Worm (Caenorhabditis elegans): ENCODE results near the gene srbc-17.

Gene srbc-17

DNA sequence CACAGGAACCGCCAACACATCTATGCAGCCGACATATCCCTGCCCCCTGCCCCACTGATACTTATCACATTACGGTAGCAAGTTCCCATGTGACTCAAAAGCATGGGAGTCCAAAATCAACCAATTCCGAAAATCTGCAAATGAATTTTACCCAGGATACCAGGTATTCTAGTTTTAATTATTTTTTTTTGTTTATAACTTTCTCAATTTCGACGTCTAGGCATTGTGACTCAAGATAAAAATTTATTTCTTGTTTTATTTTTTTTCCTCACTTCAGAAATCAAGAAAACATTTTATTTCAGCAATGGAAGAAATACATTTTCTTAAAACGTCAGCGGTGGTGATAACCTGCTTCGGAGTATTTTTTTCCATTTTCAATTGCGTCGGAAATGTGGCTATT lies 26.1 kb upstream of the srbc-17 start, which contains the start of gene srbc-24:
srbc-24 (plus strand) TSS at position 301 of the 400 bp plus-strand sequence.
- TF ChIP-seq alr-1 (tag; optimal IDR thresholded peaks at IDR 0.05), result no peak
- TF ChIP-seq unc-62 (GFP tag; optimal IDR thresholded peaks at IDR 0.05), result no peak
- no peak for TF ChIP-seq elt-1 (tag; optimal IDR thresholded peaks at IDR 0.05)
- TF ChIP-seq zag-1 (tag; optimal IDR thresholded peaks at IDR 0.05), result no peak
- no peak for TF ChIP-seq nhr-77 (tag; optimal IDR thresholded peaks at IDR 0.05)
- no peak for TF ChIP-seq nhr-12 (tag; optimal IDR thresholded peaks at IDR 0.05)
- no peak for TF ChIP-seq sma-3 (GFP tag; optimal IDR thresholded peaks at IDR 0.05)
- no peak for TF ChIP-seq R02D3.7 (tag; optimal IDR thresholded peaks at IDR 0.05)
- no peak for TF ChIP-seq snpc-4 (tag; optimal IDR thresholded peaks at IDR 0.05)
- no peak for TF ChIP-seq nhr-25 (tag; optimal IDR thresholded peaks at IDR 0.05)
- no peak for TF ChIP-seq lin-13 (GFP tag; optimal IDR thresholded peaks at IDR 0.05)
- TF ChIP-seq nhr-23 (tag; optimal IDR thresholded peaks at IDR 0.05), result no peak
- TF ChIP-seq Y55F3AM.14 (GFP tag; optimal IDR thresholded peaks at IDR 0.05), result no peak
- TF ChIP-seq mbf-1 (tag; optimal IDR thresholded peaks at IDR 0.05), result no peak

DNA sequence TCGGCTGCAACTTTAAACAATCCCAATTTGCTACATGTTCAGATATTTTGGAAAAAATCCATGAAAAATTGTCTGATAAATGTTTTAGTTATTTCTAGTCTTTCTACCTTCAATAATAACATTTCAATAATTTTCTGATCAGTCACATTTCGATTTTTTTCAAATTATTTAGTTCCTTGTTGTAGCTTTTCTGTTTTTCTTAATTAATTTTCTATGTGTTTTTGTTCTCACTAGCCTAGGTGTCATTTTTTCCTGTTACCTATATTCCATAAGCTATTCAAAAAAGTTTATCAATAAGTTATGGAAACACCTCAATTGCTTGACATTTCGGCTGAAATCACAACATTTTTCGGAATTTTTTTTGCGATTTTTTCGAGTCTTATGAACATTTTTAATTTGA lies 24.2 kb upstream of the srbc-17 start, which contains the start of gene srbc-23:
srbc-23 (plus strand) TSS at position 301 of the 400 bp plus-strand sequence.
- TF ChIP-seq ceh-16 (tag; optimal IDR thresholded peaks at IDR 0.05) (no peak), nhr-6 (tag; optimal IDR thresholded peaks at IDR 0.05) (no peak), crh-2 (tag; optimal IDR thresholded peaks at IDR 0.05) (no peak), lin-39 (tag; optimal IDR thresholded peaks at IDR 0.05) (no peak), lin-11 (tag; optimal IDR thresholded peaks at IDR 0.05) (no peak), nhr-10 (tag; optimal IDR thresholded peaks at IDR 0.05) (no peak), ZK546.5 (tag; optimal IDR thresholded peaks at IDR 0.05) (no peak), ztf-11 (tag; optimal IDR thresholded peaks at IDR 0.05) (no peak), nhr-237 (tag; optimal IDR thresholded peaks at IDR 0.05) (no peak), unc-55 (GFP tag; optimal IDR thresholded peaks at IDR 0.05) (no peak)

DNA sequence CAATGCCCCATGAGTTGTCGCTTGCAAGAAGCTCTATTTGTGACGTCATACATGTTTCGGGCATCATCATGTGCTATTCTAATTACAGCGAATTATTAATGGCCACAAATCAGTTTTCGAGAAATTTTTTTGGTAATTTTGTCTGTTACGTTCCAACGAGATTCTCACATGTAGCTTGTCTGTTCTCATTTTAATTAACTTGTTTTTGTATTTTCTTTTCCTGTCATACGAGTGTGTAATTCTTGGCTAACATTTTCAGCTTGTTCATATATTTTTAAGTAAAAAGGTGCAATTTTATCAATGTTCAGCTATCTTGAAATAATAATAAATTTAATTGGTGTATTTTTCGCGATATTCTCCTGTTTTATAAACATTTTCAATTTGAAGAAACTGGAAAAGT lies 22.3 kb upstream of the srbc-17 start, which contains the start of gene srbc-21:
srbc-21 (plus strand) TSS at position 301 of the 400 bp plus-strand sequence.
- TF ChIP-seq lin-39 (tag; optimal IDR thresholded peaks at IDR 0.05) (no peak), ztf-11 (tag; optimal IDR thresholded peaks at IDR 0.05) (no peak), ztf-4 (tag; optimal IDR thresholded peaks at IDR 0.05) (no peak), egl-27 (tag; optimal IDR thresholded peaks at IDR 0.05) (no peak), skn-1 (tag; optimal IDR thresholded peaks at IDR 0.05) (no peak), mdl-1 (tag; optimal IDR thresholded peaks at IDR 0.05) (no peak), elt-3 (tag; optimal IDR thresholded peaks at IDR 0.05) (no peak), nhr-129 (tag; optimal IDR thresholded peaks at IDR 0.05) (no peak), zag-1 (tag; optimal IDR thresholded peaks at IDR 0.05) (no peak), sem-4 (tag; optimal IDR thresholded peaks at IDR 0.05) (no peak), nhr-11 (tag; optimal IDR thresholded peaks at IDR 0.05) (no peak), nhr-77 (tag; optimal IDR thresholded peaks at IDR 0.05) (no peak), mbf-1 (tag; optimal IDR thresholded peaks at IDR 0.05) (no peak), mab-5 (tag; optimal IDR thresholded peaks at IDR 0.05) (no peak), gmeb-1 (tag; optimal IDR thresholded peaks at IDR 0.05) (no peak), ztf-1 (GFP tag; conservative IDR thresholded peaks at IDR 0.05) (no peak), nhr-12 (tag; optimal IDR thresholded peaks at IDR 0.05) (no peak), fos-1 (tag; optimal IDR thresholded peaks at IDR 0.05) (no peak), sma-3 (GFP tag; optimal IDR thresholded peaks at IDR 0.05) (no peak), nhr-25 (tag; optimal IDR thresholded peaks at IDR 0.05) (no peak)

DNA sequence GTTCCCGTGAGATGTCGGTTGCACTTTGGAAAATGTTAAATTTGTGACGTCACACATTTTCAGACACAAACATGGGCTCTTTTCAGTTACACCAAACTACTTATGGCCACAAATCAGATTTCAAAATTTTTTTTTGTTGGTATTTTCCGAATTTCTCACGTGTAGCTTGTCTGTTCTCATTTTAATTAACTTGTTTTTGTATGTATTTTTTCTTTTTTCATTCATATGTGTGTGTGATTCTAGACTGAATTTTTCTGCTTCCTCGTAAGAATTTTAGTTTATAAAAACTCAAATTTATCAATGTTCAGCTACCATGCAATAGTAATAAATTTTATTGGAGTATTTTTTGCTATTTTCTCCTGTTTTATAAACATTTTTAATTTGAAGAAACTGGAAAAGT lies 20.7 kb upstream of the srbc-17 start, which contains the start of gene srbc-22:
srbc-22 (plus strand) TSS at position 301 of the 400 bp plus-strand sequence.
- TF ChIP-seq elt-3 (tag; optimal IDR thresholded peaks at IDR 0.05), result no peak
- no peak for TF ChIP-seq peb-1 (tag; optimal IDR thresholded peaks at IDR 0.05)
- TF ChIP-seq nhr-77 (tag; optimal IDR thresholded peaks at IDR 0.05), result no peak
- no peak for TF ChIP-seq ama-1 (optimal IDR thresholded peaks at IDR 0.05)
- no peak for TF ChIP-seq gmeb-1 (tag; optimal IDR thresholded peaks at IDR 0.05)
- TF ChIP-seq unc-62 (GFP tag; optimal IDR thresholded peaks at IDR 0.05), result no peak
- no peak for TF ChIP-seq Y55F3AM.14 (GFP tag; optimal IDR thresholded peaks at IDR 0.05)

Measured in whole organism, L2 larva.